Worm (Caenorhabditis elegans): Measurements from ENCODE around the gene T03D8.6.

ce11 chrV:20861080-20861479 lies 41.0 kb upstream of the T03D8.6 start, which contains the start of gene try-4:
- TF ChIP-seq flt-1 (GFP tag; IDR thresholded peaks at IDR 0.05) (no peak), ztf-23 (GFP tag; IDR thresholded peaks at IDR 0.05) (no peak), cog-1 (tag; optimal IDR thresholded peaks at IDR 0.05) (no peak), klf-2 (GFP tag; conservative IDR thresholded peaks at IDR 0.05) (no peak), ztf-29 (GFP tag; IDR thresholded peaks at IDR 0.05) (no peak), med-1 (GFP tag; optimal IDR thresholded peaks at IDR 0.05; ENCODE audit: insufficient read depth) (no peak)
